Worm (Caenorhabditis elegans) whole organism, L4/young adult: ENCODE data around the gene fbxb-25.

Source experiments
- W03F9.2 ChIP-seq: fragments of 150-350 bp; optimal IDR thresholded peaks from 2 replicates; lab custom pipeline; 2014; ENCODE audit warnings: missing biosample characterization, missing genetic modification characterization
- dao-5 ChIP-seq: sonication (generic microtip); optimal IDR thresholded peaks from 2 replicates; lab custom pipeline; 2016; ENCODE audit warnings: missing genotype, missing genetic modification characterization, moderate library complexity, missing compliant biosample characterization
- him-1 ChIP-seq: sonication (generic microtip); optimal IDR thresholded peaks from 2 replicates; lab custom pipeline; 2016; ENCODE audit warnings: missing genotype, missing genetic modification reagents, missing genetic modification characterization, missing compliant biosample characterization

The fbxb-25 gene

ce11 chrII:1703363-1703762 is 19.5 kb downstream of the fbxb-25 start, which contains the start of gene fbxb-47:
TSS of gene fbxb-47 (minus strand) at chrII:1703463.
- no peak for TF ChIP-seq W03F9.2 (tag; lab: Kevin White, UChicago)
- TF ChIP-seq dao-5, result no peak
- no peak for TF ChIP-seq him-1 (tag; lab: Kevin White, UChicago)

ce11 chrII:1706385-1706784 is 22.5 kb downstream of the fbxb-25 start, which contains the start of gene sdz-18:
TSS of gene sdz-18 (minus strand) at chrII:1706485.
- TF ChIP-seq W03F9.2 (tag; lab: Kevin White, UChicago), result no peak
- TF ChIP-seq him-1 (tag; lab: Kevin White, UChicago), result no peak
- no peak for TF ChIP-seq dao-5

ce11 chrII:1709959-1710358 is 26.1 kb downstream of the fbxb-25 start, which contains the start of gene fbxa-184:
TSS of gene fbxa-184 (plus strand) at chrII:1710259.
- no peak for TF ChIP-seq dao-5
- no peak for TF ChIP-seq him-1 (tag; lab: Kevin White, UChicago)
- TF ChIP-seq W03F9.2 (tag; lab: Kevin White, UChicago), result no peak

- TF ChIP-seq W03F9.2 (tag; lab: Kevin White, UChicago), result no peak
- no peak for TF ChIP-seq him-1 (tag; lab: Kevin White, UChicago)
- no peak for TF ChIP-seq dao-5
Observed at ce11 chrII:1712938-1713337, 29.1 kb downstream of the fbxb-25 start, which contains the start of gene btb-7. TSS of gene btb-7 (plus strand) at chrII:1713238.

ce11 chrII:1714772-1715353 is 31.0 kb downstream of the fbxb-25 start, which contains the start of gene btb-6:
TSS of gene btb-6 (plus strand) at chrII:1715303.
- TF ChIP-seq him-1 (tag; lab: Kevin White, UChicago), result no peak
- TF ChIP-seq dao-5, result no peak
- no peak for TF ChIP-seq W03F9.2 (tag; lab: Kevin White, UChicago)

ce11 chrII:1719153-1719552 is 35.3 kb downstream of the fbxb-25 start, which contains the start of gene fbxb-48:
TSS of gene fbxb-48 (minus strand) at chrII:1719253.
- TF ChIP-seq W03F9.2 (tag; lab: Kevin White, UChicago), result no peak
- TF ChIP-seq dao-5, result no peak
- no peak for TF ChIP-seq him-1 (tag; lab: Kevin White, UChicago)

ce11 chrII:1722394-1722793 is 38.6 kb downstream of the fbxb-25 start, which contains the start of the genes fbxb-5 and btb-8:
TSS of gene fbxb-5 (minus strand) at chrII:1722494.
TSS of gene btb-8 (plus strand) at chrII:1722770.
- no peak for TF ChIP-seq him-1 (tag; lab: Kevin White, UChicago)
- no peak for TF ChIP-seq W03F9.2 (tag; lab: Kevin White, UChicago)
- no peak for TF ChIP-seq dao-5

- TF ChIP-seq W03F9.2 (tag; lab: Kevin White, UChicago) (no peak), dao-5 (no peak), him-1 (tag; lab: Kevin White, UChicago) (no peak)
Observed at ce11 chrII:1724314-1724713, 40.5 kb downstream of the fbxb-25 start, which contains the start of gene fbxb-11. TSS of gene fbxb-11 (plus strand) at chrII:1724614.

ce11 chrII:1725735-1726134 is 41.9 kb downstream of the fbxb-25 start, which contains the start of gene F45C12.17:
TSS of gene F45C12.17 (plus strand) at chrII:1726111.
- TF ChIP-seq him-1 (tag; lab: Kevin White, UChicago), result no peak

- TF ChIP-seq dao-5, result no peak
- no peak for TF ChIP-seq him-1 (tag; lab: Kevin White, UChicago)
- no peak for TF ChIP-seq W03F9.2 (tag; lab: Kevin White, UChicago)
Observed at ce11 chrII:1728253-1728652, 44.4 kb downstream of the fbxb-25 start, which contains the start of gene btb-9. TSS of gene btb-9 (plus strand) at chrII:1728506.

- TF ChIP-seq him-1 (tag; lab: Kevin White, UChicago), result no peak
- TF ChIP-seq W03F9.2 (tag; lab: Kevin White, UChicago), result no peak
- TF ChIP-seq dao-5, result no peak
Observed at ce11 chrII:1730103-1730502, 46.3 kb downstream of the fbxb-25 start, which contains the start of gene ceh-81. TSS of gene ceh-81 (plus strand) at chrII:1730403.

- TF ChIP-seq dao-5 (no peak), him-1 (tag; lab: Kevin White, UChicago) (no peak), W03F9.2 (tag; lab: Kevin White, UChicago) (no peak)
Observed at ce11 chrII:1731932-1732331, 48.1 kb downstream of the fbxb-25 start, which contains the start of gene ceh-82. TSS of gene ceh-82 (plus strand) at chrII:1732232.
